Worm (Caenorhabditis elegans) whole organism, midembryonic: ENCODE data around the gene F32D8.7.

Experiments
- T22C8.4 ChIP-seq: fragments of 200-800 bp; sonication (Bioruptor generic); IDR thresholded peaks from 2 replicates; pipeline ENCODE4 v1.3.6; 2022; ENCODE audit warnings: missing genetic modification characterization, missing compliant biosample characterization
- cog-1 ChIP-seq: sonication (generic microtip); optimal IDR thresholded peaks from 2 replicates; lab custom pipeline; 2016; ENCODE audit warnings: missing genetic modification characterization, missing compliant biosample characterization
- flt-1 ChIP-seq: fragments of 200-800 bp; sonication (Bioruptor generic); IDR thresholded peaks from 2 replicates; pipeline ENCODE4 v1.3.6; 2022; ENCODE audit warnings: missing genetic modification characterization, missing compliant biosample characterization
- klf-2 ChIP-seq: fragments of 200-800 bp; sonication (Bioruptor generic); conservative IDR thresholded peaks from 2 replicates; pipeline ENCODE4 v1.3.6; 2022; ENCODE audit warnings: missing genetic modification reagents, missing genetic modification characterization, missing compliant biosample characterization
- med-1 ChIP-seq: sonication (generic microtip); optimal IDR thresholded peaks from 2 replicates; lab custom pipeline; 2017; ENCODE audit warnings: missing genetic modification characterization, mild to moderate bottlenecking, missing compliant biosample characterization, antibody characterized with exemption, missing genetic modification reagents; ENCODE audit not compliant: insufficient read depth
- ref-1 ChIP-seq: fragments of 200-800 bp; sonication (Bioruptor generic); conservative IDR thresholded peaks from 2 replicates; pipeline ENCODE4 v1.3.6; 2022; ENCODE audit warnings: missing genetic modification reagents, missing genetic modification characterization, missing compliant biosample characterization
- ztf-23 ChIP-seq: fragments of 200-800 bp; sonication (Bioruptor generic); IDR thresholded peaks from 2 replicates; pipeline ENCODE4 v1.3.6; 2022; ENCODE audit warnings: missing genetic modification reagents, missing genetic modification characterization, missing compliant biosample characterization
- ztf-29 ChIP-seq: fragments of 200-800 bp; sonication (Bioruptor generic); IDR thresholded peaks from 2 replicates; pipeline ENCODE4 v1.3.6; 2022; ENCODE audit warnings: missing genetic modification reagents, missing genetic modification characterization, missing compliant biosample characterization

- TF ChIP-seq ref-1 (GFP tag; lab: Robert Waterston, UW) (no peak), ztf-29 (GFP tag; lab: Robert Waterston, UW) (no peak), med-1 (no peak), flt-1 (no peak), ztf-23 (no peak), T22C8.4 (GFP tag; lab: Robert Waterston, UW) (no peak), cog-1 (tag; lab: Kevin White, UChicago) (no peak), klf-2 (GFP tag; lab: Robert Waterston, UW) (no peak)
Measured at ce11 chrV:10921747-10922146, 23.5 kb downstream of the F32D8.7 start, which contains the start of gene nas-31.
